Worm (Caenorhabditis elegans): ENCODE results near the gene B0272.4.
"Not testable (repeated sequence)": the region's sequence is repeated elsewhere in the genome, so short reads cannot be mapped to it uniquely, and the experiment has no call there.

Gene B0272.4

ce11 chrX:9451944-9452453, 23.8 kb downstream of the B0272.4 start, which contains the start of gene ZK899.2 (continued):
- TF ChIP-seq snpc-4 (tag; optimal IDR thresholded peaks at IDR 0.05): no peak

DNA sequence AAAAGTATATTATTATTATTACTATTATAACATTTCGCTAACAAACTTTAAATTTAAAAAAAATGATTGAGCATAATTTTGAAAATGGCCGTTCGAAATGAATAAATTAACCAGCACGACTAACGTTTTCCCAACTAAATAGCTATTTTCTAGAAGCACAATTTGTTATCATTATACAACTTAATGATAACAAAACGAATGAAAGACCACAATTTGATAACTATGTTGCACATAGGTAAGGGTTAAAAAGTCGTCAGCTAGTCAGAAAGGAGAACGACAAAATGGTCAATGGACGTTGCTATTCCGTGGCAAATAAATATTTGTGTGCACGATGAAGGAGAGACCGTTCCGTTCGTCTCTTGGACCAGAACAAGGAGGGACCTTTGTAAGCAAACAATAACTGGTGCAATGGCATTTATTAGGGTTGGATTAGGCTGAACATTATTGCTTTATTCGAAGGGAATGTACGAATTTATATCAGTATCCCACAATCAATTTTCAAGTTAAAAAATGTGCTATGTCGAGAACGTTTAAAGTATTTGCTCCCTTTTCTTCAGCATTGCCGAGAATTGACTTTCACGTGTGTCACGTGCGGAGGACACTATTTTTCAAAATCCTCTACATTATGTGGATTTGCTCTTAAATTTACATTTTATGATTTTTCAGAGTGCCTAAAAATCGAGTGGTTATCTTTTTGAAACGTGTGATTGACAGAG, 24.4 kb downstream of the B0272.4 start, which contains the start of gene ZK899.3:
Gene ZK899.3 (plus strand): TSS at position 666 of the 716 bp plus-strand sequence.
- TF ChIP-seq snpc-4 (tag; optimal IDR thresholded peaks at IDR 0.05): no peak
- TF ChIP-seq efl-3 (GFP tag; optimal IDR thresholded peaks at IDR 0.05): no peak

DNA sequence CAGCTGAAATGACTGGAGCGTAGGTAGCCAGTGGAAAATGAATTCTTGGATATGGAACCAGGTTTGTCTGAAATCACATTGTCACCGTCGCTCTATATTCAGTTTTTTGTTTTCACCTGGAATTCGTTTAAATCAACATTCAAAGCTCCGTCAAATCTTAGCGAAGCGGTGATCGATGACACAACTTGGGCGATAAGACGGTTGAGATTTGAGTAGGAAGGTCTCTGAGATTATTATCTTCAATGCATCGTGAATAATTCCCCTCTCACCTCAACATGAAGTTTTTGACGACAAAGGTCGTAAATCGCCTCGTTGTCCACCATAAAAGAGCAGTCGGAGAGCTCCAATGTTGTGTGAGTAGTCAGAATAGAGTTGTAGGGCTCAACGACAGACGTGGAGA, 28.3 kb downstream of the B0272.4 start:
- no peak for TF ChIP-seq irx-1 (tag; optimal IDR thresholded peaks at IDR 0.05)
- peak; percentile 8 for TF ChIP-seq nhr-85 (tag)

ce11 chrX:9458142-9458541, 29.9 kb downstream of the B0272.4 start, which contains the start of gene tba-8:
TSS of gene tba-8 (minus strand) at chrX:9458348.
- no peak for TF ChIP-seq sptf-1 (tag; optimal IDR thresholded peaks at IDR 0.05)
- TF ChIP-seq mep-1 (tag; optimal IDR thresholded peaks at IDR 0.05): no peak
- no peak for TF ChIP-seq nhr-19 (GFP tag; conservative IDR thresholded peaks at IDR 0.05)
- TF ChIP-seq fos-1 (tag; optimal IDR thresholded peaks at IDR 0.05): no peak
- no peak for TF ChIP-seq ceh-88 (GFP tag; IDR thresholded peaks at IDR 0.05)
- TF ChIP-seq lin-14 (GFP tag; optimal IDR thresholded peaks at IDR 0.05): peak; percentile 25
- no peak for TF ChIP-seq isw-1 (GFP tag; IDR thresholded peaks at IDR 0.05)
- TF ChIP-seq nhr-85 (tag): peak; percentile 79
- TF ChIP-seq irx-1 (tag; optimal IDR thresholded peaks at IDR 0.05): no peak
- no peak for TF ChIP-seq nhr-28 (tag; optimal IDR thresholded peaks at IDR 0.05)
- no peak for TF ChIP-seq vab-15 (tag; optimal IDR thresholded peaks at IDR 0.05)
- TF ChIP-seq nhr-71 (tag; optimal IDR thresholded peaks at IDR 0.05): no peak
- TF ChIP-seq efl-1 (optimal IDR thresholded peaks at IDR 0.05): no peak
- no peak for TF ChIP-seq efl-1 (GFP tag; optimal IDR thresholded peaks at IDR 0.05 in 1 of 2)
- TF ChIP-seq snpc-4 (tag; optimal IDR thresholded peaks at IDR 0.05): no peak
- TF ChIP-seq skn-1 (tag; optimal IDR thresholded peaks at IDR 0.05): no peak
- no peak for TF ChIP-seq unc-98 (GFP tag; IDR thresholded peaks at IDR 0.05)
- no peak for TF ChIP-seq snu-23 (GFP tag; optimal IDR thresholded peaks at IDR 0.05)
- no peak for TF ChIP-seq hlh-4 (tag; optimal IDR thresholded peaks at IDR 0.05)
- TF ChIP-seq blmp-1 (tag; optimal IDR thresholded peaks at IDR 0.05): peak; percentile 19
- no peak for TF ChIP-seq pag-3 (tag; optimal IDR thresholded peaks at IDR 0.05; ENCODE audit: borderline replicate concordance, insufficient read depth)
- no peak for TF ChIP-seq mab-9 (GFP tag; IDR thresholded peaks at IDR 0.05)
- no peak for TF ChIP-seq F16B12.6 (tag; optimal IDR thresholded peaks at IDR 0.05)
- TF ChIP-seq nhr-76 (tag; optimal IDR thresholded peaks at IDR 0.05): no peak
- no peak for TF ChIP-seq aha-1 (tag; optimal IDR thresholded peaks at IDR 0.05)

DNA sequence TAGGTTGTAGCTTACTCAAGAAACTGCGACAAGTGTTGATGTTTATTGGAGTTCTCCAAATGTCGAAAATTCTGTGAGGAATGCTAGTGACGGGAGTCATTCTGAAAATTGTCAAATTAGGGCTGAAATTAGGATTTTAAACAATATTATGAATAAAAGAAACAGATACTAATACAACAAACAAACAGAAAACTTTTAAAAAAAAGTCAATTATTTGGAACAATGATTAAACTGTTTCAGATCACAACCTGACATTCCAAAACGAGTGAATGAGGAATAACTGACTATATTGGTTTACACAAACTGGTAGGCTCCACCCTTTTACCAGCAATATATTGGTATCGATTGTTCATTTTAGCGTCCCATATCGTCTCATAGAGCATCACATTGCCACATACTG, 32.6 kb downstream of the B0272.4 start, which contains the start of gene ZK899.5:
Gene ZK899.5 (minus strand): TSS at position 101 of the 400 bp plus-strand sequence.
- not testable (repeated sequence) for TF ChIP-seq nhr-84, sptf-1, egl-27 (tag; optimal IDR thresholded peaks at IDR 0.05)

- TF ChIP-seq aha-1, mep-1, C16A3.4 (tag; optimal IDR thresholded peaks at IDR 0.05): not testable (repeated sequence)
These were observed 34.8 kb downstream of the B0272.4 start, which contains the start of gene ZK899.6 for ce11 chrX:9463045-9463444. TSS of gene ZK899.6 (plus strand) at chrX:9463345.

ce11 chrX:9465722-9466132, 37.5 kb downstream of the B0272.4 start:
- TF ChIP-seq C04F5.9 (tag; optimal IDR thresholded peaks at IDR 0.05) (peak; percentile 92), C16A3.4 (tag; optimal IDR thresholded peaks at IDR 0.05) (peak; percentile 99), dsc-1 (tag; optimal IDR thresholded peaks at IDR 0.05) (peak; percentile 100), ceh-82 (tag; optimal IDR thresholded peaks at IDR 0.05) (peak; percentile 97 to 99 (median 99)), hlh-17 (GFP tag; optimal IDR thresholded peaks at IDR 0.05; ENCODE audit: borderline replicate concordance) (no peak), unc-62 (GFP tag; optimal IDR thresholded peaks at IDR 0.05) (no peak), F16B12.6 (tag; optimal IDR thresholded peaks at IDR 0.05) (peak; percentile 35), ets-5 (GFP tag; IDR thresholded peaks at IDR 0.05) (no peak), Y116A8C.19 (tag; optimal IDR thresholded peaks at IDR 0.05; ENCODE audit: borderline replicate concordance) (peak; percentile 22), lsy-2 (tag; optimal IDR thresholded peaks at IDR 0.05) (peak; percentile 95 to 96), ceh-88 (GFP tag; IDR thresholded peaks at IDR 0.05) (peak; percentile 97), rnt-1 (tag; optimal IDR thresholded peaks at IDR 0.05) (peak; percentile 98), unc-130 (tag; optimal IDR thresholded peaks at IDR 0.05) (peak; percentile 50), lin-14 (GFP tag; optimal IDR thresholded peaks at IDR 0.05) (peak; percentile 98), irx-1 (tag; optimal IDR thresholded peaks at IDR 0.05) (peak; percentile 100)

All from whole organism, L1 larva.